Fruit fly (Drosophila melanogaster): Measurements from ENCODE around the gene twit.

Gene twit

DNA sequence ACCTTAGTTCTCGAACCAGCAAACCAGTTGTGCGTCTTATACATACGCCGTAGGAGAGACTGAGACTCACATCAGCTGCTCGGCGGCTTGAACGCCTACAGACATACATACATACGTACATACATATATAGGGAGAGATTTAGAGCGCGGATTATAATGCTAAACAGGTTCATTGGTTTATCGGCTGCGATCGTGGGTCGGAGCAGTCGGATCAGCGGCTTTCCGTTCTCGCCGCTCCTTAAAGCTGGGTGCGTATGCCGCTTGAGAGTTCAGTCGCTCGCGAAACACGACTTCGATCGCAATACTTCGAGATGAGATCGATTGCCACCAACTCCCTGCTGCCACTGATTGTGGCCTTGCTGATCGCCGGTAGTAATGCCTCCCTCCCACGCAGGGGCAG lies 27.1 kb upstream of the twit start (continued):
- TF ChIP-seq Nf-YC (tag; optimal IDR thresholded peaks at IDR 0.05) (no peak), CG4360 (GFP tag; IDR thresholded peaks at IDR 0.05) (no peak), btn (GFP tag; optimal IDR thresholded peaks at IDR 0.05) (no peak), CG17186 (GFP tag; optimal IDR thresholded peaks at IDR 0.05) (no peak), maf-S (GFP tag; optimal IDR thresholded peaks at IDR 0.05) (no peak), E2f2 (GFP tag; IDR thresholded peaks at IDR 0.05) (no peak), slbo (GFP tag; IDR thresholded peaks at IDR 0.05) (no peak), Ptx1 (GFP tag; IDR thresholded peaks at IDR 0.05) (no peak), CG17612 (GFP tag; IDR thresholded peaks at IDR 0.05) (no peak), br (optimal IDR thresholded peaks at IDR 0.05) (no peak), CG6654 (GFP tag; optimal IDR thresholded peaks at IDR 0.05) (no peak), nom (GFP tag; optimal IDR thresholded peaks at IDR 0.05) (peak; percentile 41), CG4282 (GFP tag; optimal IDR thresholded peaks at IDR 0.05) (no peak), scrt (GFP tag; optimal IDR thresholded peaks at IDR 0.05) (no peak), odd (GFP tag; optimal IDR thresholded peaks at IDR 0.05) (no peak), cato (GFP tag; optimal IDR thresholded peaks at IDR 0.05; ENCODE audit: borderline replicate concordance) (no peak), CG33213 (GFP tag; optimal IDR thresholded peaks at IDR 0.05) (no peak), Gsc (GFP tag; IDR thresholded peaks at IDR 0.05) (no peak), rib (GFP tag; IDR thresholded peaks at IDR 0.05) (0 out of 2 replicates have a peak, but pooled peaks have one; percentile 19), CG13296 (GFP tag; optimal IDR thresholded peaks at IDR 0.05) (no peak), schlank (tag; optimal IDR thresholded peaks at IDR 0.05) (no peak), Doc3 (GFP tag; IDR thresholded peaks at IDR 0.05; ENCODE audit: partially characterized antibody) (no peak), bsh (GFP tag; optimal IDR thresholded peaks at IDR 0.05) (peak in 1 of 2 experiments; percentile 4), dati (GFP tag; IDR thresholded peaks at IDR 0.05) (no peak), CG11085 (GFP tag; IDR thresholded peaks at IDR 0.05) (no peak), NfI (GFP tag; optimal IDR thresholded peaks at IDR 0.05) (no peak), NFAT (GFP tag; IDR thresholded peaks at IDR 0.05) (no peak), fd64A (GFP tag; optimal IDR thresholded peaks at IDR 0.05) (no peak), sug (tag; optimal IDR thresholded peaks at IDR 0.05) (no peak), chinmo (GFP tag; IDR thresholded peaks at IDR 0.05; ENCODE audit: partially characterized antibody) (0 out of 4 replicates have a peak, but pooled peaks have one; percentile 49), CG7745 (tag; optimal IDR thresholded peaks at IDR 0.05) (no peak), CG4424 (GFP tag; optimal IDR thresholded peaks at IDR 0.05) (no peak), Blimp-1 (GFP tag; optimal IDR thresholded peaks at IDR 0.05) (no peak), Hmr (GFP tag; optimal IDR thresholded peaks at IDR 0.05) (no peak), tap (tag; optimal IDR thresholded peaks at IDR 0.05) (no peak), Deaf1 (tag; optimal IDR thresholded peaks at IDR 0.05) (peak; percentile 64), jing (GFP tag; optimal IDR thresholded peaks at IDR 0.05) (no peak), CG9609 (GFP tag; optimal IDR thresholded peaks at IDR 0.05) (no peak), phol (tag; optimal IDR thresholded peaks at IDR 0.05) (no peak), seq (GFP tag; IDR thresholded peaks at IDR 0.05) (no peak), CG15601 (tag; optimal IDR thresholded peaks at IDR 0.05) (no peak), CG8290 (GFP tag; optimal IDR thresholded peaks at IDR 0.05) (no peak), CG8290 (tag; optimal IDR thresholded peaks at IDR 0.05) (peak in 1 of 2 experiments; percentile 15)

DNA sequence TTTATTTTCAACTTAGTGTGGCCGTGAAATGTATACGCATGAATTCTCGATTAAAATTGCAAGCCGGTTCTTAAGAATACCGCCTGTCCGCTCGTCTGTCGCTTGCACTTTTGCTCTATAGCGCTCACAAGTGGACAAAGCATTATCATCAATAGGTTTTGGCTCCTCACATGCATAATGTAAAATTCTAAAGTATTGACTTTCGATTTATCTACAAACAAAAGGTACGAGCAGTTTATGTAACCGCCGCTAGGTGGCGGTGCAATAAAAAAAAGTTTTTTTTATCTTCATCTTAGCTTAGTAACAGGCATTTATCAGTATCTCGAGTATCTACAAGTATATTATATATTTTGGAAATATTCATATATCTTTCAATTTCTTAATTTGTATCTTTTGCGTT lies 26.2 kb upstream of the twit start:
- TF ChIP-seq kah (GFP tag; optimal IDR thresholded peaks at IDR 0.05) (no peak), cwo (GFP tag; optimal IDR thresholded peaks at IDR 0.05) (no peak), stwl (tag; optimal IDR thresholded peaks at IDR 0.05) (peak; percentile 30), knrl (GFP tag; IDR thresholded peaks at IDR 0.05; ENCODE audit: partially characterized antibody) (peak; percentile 29; the same call in 1 of the 3 replicates), CTCF (GFP tag; optimal IDR thresholded peaks at IDR 0.05) (peak; percentile 91), HHEX (GFP tag; optimal IDR thresholded peaks at IDR 0.05) (no peak), gsb-n (tag; optimal IDR thresholded peaks at IDR 0.05) (no peak), gem (tag; optimal IDR thresholded peaks at IDR 0.05) (no peak), Nf-YA (GFP tag; IDR thresholded peaks at IDR 0.05) (no peak), NFAT (GFP tag; IDR thresholded peaks at IDR 0.05) (no peak), CG2199 (GFP tag; IDR thresholded peaks at IDR 0.05) (peak; percentile 85), CG18476 (GFP tag; optimal IDR thresholded peaks at IDR 0.05) (no peak), CG14441 (GFP tag; IDR thresholded peaks at IDR 0.05) (no peak)

Data from whole organism, embryonic.